Worm (Caenorhabditis elegans) whole organism, L4 larva: Measurements from ENCODE around the gene scrm-3.

Source experiments
- F26F4.8 ChIP-seq: fragments of 200-800 bp; sonication (Bioruptor generic); conservative IDR thresholded peaks from 2 replicates; pipeline ENCODE4 v1.3.6; 2022; ENCODE audit warnings: missing genetic modification characterization, missing compliant biosample characterization
- Y105C5A.15 ChIP-seq: fragments of 200-800 bp; sonication (Bioruptor generic); IDR thresholded peaks from 2 replicates; pipeline ENCODE4 v1.3.6; 2022; ENCODE audit warnings: missing genetic modification characterization, missing compliant biosample characterization
- Y5F2A.4 ChIP-seq: fragments of 200-800 bp; sonication (Bioruptor generic); optimal IDR thresholded peaks from 2 replicates; lab custom pipeline; 2018; ENCODE audit warnings: mild to moderate bottlenecking, missing genetic modification characterization, missing compliant biosample characterization
- ZK337.2 ChIP-seq: fragments of 200-800 bp; sonication (Bioruptor generic); IDR thresholded peaks from 2 replicates; pipeline ENCODE4 v1.3.6; 2022; ENCODE audit warnings: missing genetic modification reagents, missing genetic modification characterization, missing compliant biosample characterization
- ZK546.5 ChIP-seq, 2 experiments: sonication (generic microtip); optimal IDR thresholded peaks; 2 replicates each; lab custom pipeline; 2017; ENCODE audit warnings: missing biosample characterization in 2 of 2, missing genetic modification characterization in 2 of 2
- aha-1 ChIP-seq: fragments of 150-350 bp; peaks from one replicate; lab custom pipeline; 2014; ENCODE audit warnings: missing biosample characterization, missing genetic modification characterization
- attf-4 ChIP-seq: sonication (generic microtip); optimal IDR thresholded peaks from 3 replicates; lab custom pipeline; 2017; ENCODE audit warnings: missing biosample characterization, missing genetic modification characterization
- ceh-20 ChIP-seq: fragments of 200-800 bp; sonication (Bioruptor generic); IDR thresholded peaks from 2 replicates; pipeline ENCODE4 v1.3.6; 2022; ENCODE audit warnings: missing genetic modification reagents, missing genetic modification characterization, missing compliant biosample characterization
- ceh-32 ChIP-seq: sonication (generic microtip); optimal IDR thresholded peaks from 2 replicates; lab custom pipeline; 2016; ENCODE audit warnings: mild to moderate bottlenecking, missing genetic modification characterization, missing compliant biosample characterization; ENCODE audit not compliant: poor library complexity
- ceh-82 ChIP-seq: sonication (generic microtip); optimal IDR thresholded peaks from 2 replicates; lab custom pipeline; 2017; ENCODE audit warnings: missing biosample characterization, missing genetic modification characterization
- daf-19 ChIP-seq: fragments of 200-800 bp; sonication (Bioruptor generic); conservative IDR thresholded peaks from 2 replicates; pipeline ENCODE4 v1.3.6; 2022; ENCODE audit warnings: missing genetic modification characterization, missing compliant biosample characterization
- dmd-6 ChIP-seq: fragments of 200-800 bp; sonication (Bioruptor generic); IDR thresholded peaks from 2 replicates; pipeline ENCODE4 v1.3.6; 2022; ENCODE audit warnings: missing genetic modification reagents, missing genetic modification characterization, missing compliant biosample characterization
- dmd-8 ChIP-seq: fragments of 200-800 bp; sonication (Bioruptor generic); IDR thresholded peaks from 2 replicates; pipeline ENCODE4 v1.3.6; 2022; ENCODE audit warnings: missing genetic modification characterization, missing compliant biosample characterization
- fkh-10 ChIP-seq: fragments of 150-350 bp; optimal IDR thresholded peaks from 2 replicates; lab custom pipeline; 2014; ENCODE audit warnings: missing biosample characterization, missing genetic modification reagents, missing genetic modification characterization
- hlh-30 ChIP-seq: sonication (generic microtip); optimal IDR thresholded peaks from 2 replicates; lab custom pipeline; 2017; ENCODE audit warnings: antibody characterized with exemption, mild to moderate bottlenecking, missing genetic modification characterization, missing compliant biosample characterization; ENCODE audit not compliant: insufficient read depth
- hmg-1.1 ChIP-seq: fragments of 200-800 bp; sonication (Bioruptor generic); IDR thresholded peaks from 2 replicates; pipeline ENCODE4 v1.3.6; 2022; ENCODE audit warnings: missing genetic modification reagents, missing genetic modification characterization, missing compliant biosample characterization
- jun-1 ChIP-seq: fragments of 150-350 bp; optimal IDR thresholded peaks from 2 replicates; lab custom pipeline; 2014; ENCODE audit warnings: missing biosample characterization, missing genetic modification reagents, missing genetic modification characterization
- lim-7 ChIP-seq: fragments of 200-800 bp; sonication (Bioruptor generic); IDR thresholded peaks from 2 replicates; pipeline ENCODE4 v1.3.6; 2022; ENCODE audit warnings: missing genetic modification characterization, missing compliant biosample characterization
- lir-3 ChIP-seq: sonication (generic microtip); optimal IDR thresholded peaks from 2 replicates; lab custom pipeline; 2016; ENCODE audit warnings: mild to moderate bottlenecking, missing genetic modification characterization, missing compliant biosample characterization
- madf-5 ChIP-seq, 2 experiments: fragments of 200-800 bp; sonication (Bioruptor generic); IDR thresholded peaks; 2 replicates each; pipeline ENCODE4 v1.3.6; 2022; ENCODE audit warnings: missing compliant biosample characterization in 2 of 2, missing genetic modification characterization in 2 of 2
- mdt-29 ChIP-seq: fragments of 200-800 bp; sonication (Bioruptor generic); IDR thresholded peaks from 2 replicates; pipeline ENCODE4 v1.3.6; 2022; ENCODE audit warnings: missing genetic modification reagents, missing genetic modification characterization, missing compliant biosample characterization
- mep-1 ChIP-seq: fragments of 150-350 bp; sonication (generic microtip); optimal IDR thresholded peaks from 3 replicates; lab custom pipeline; 2014; ENCODE audit warnings: missing biosample characterization, missing genetic modification characterization
- mes-2 ChIP-seq: sonication (generic microtip); optimal IDR thresholded peaks from 2 replicates; lab custom pipeline; 2016; ENCODE audit warnings: missing genotype, mild to moderate bottlenecking, missing genetic modification characterization, missing compliant biosample characterization; ENCODE audit not compliant: poor library complexity, severe bottlenecking
- mxl-2 ChIP-seq: fragments of 200-800 bp; sonication (Bioruptor generic); conservative IDR thresholded peaks from 2 replicates; pipeline ENCODE4 v1.3.6; 2022; ENCODE audit warnings: missing genetic modification reagents, missing genetic modification characterization, missing compliant biosample characterization
- mxl-3 ChIP-seq: fragments of 200-800 bp; sonication (Bioruptor generic); optimal IDR thresholded peaks from 2 replicates; lab custom pipeline; 2018; ENCODE audit warnings: mild to moderate bottlenecking, missing genetic modification characterization, missing compliant biosample characterization
- nhr-10 ChIP-seq: fragments of 150-350 bp; optimal IDR thresholded peaks from 2 replicates; lab custom pipeline; 2014; ENCODE audit warnings: missing biosample characterization, missing genetic modification characterization
- nhr-237 ChIP-seq: sonication (generic microtip); optimal IDR thresholded peaks from 2 replicates; lab custom pipeline; 2017; ENCODE audit warnings: missing biosample characterization, missing genetic modification characterization
- nhr-25 ChIP-seq: sonication (generic microtip); optimal IDR thresholded peaks from 2 replicates; lab custom pipeline; 2017; ENCODE audit warnings: missing genetic modification characterization, mild to moderate bottlenecking, missing compliant biosample characterization, antibody characterized with exemption, moderate library complexity, borderline replicate concordance; ENCODE audit not compliant: insufficient read depth
- nhr-48 ChIP-seq: sonication (generic microtip); optimal IDR thresholded peaks from 2 replicates; lab custom pipeline; 2016; ENCODE audit warnings: mild to moderate bottlenecking, missing genetic modification characterization, missing compliant biosample characterization
- nhr-6 ChIP-seq: fragments of 150-350 bp; optimal IDR thresholded peaks from 2 replicates; lab custom pipeline; 2014; ENCODE audit warnings: missing biosample characterization, missing genetic modification characterization
- pha-4 ChIP-seq, 2 experiments: fragments of 150-350 bp in 1 of 2; fragments of 200-800 bp in 1 of 2; sonication (Bioruptor generic) in 1 of 2; IDR thresholded peaks in 1 of 2; optimal IDR thresholded peaks in 1 of 2; 2 replicates each; pipeline versions ENCODE4 v1.3.6 to Lab custom; 2014 to 2022; ENCODE audit warnings: missing genetic modification characterization in 2 of 2, missing genetic modification reagents in 2 of 2, missing biosample characterization in 1 of 2, missing compliant biosample characterization in 1 of 2
- php-3 ChIP-seq: fragments of 200-800 bp; sonication (Bioruptor generic); IDR thresholded peaks from 2 replicates; pipeline ENCODE4 v1.3.6; 2022; ENCODE audit warnings: missing genetic modification reagents, missing genetic modification characterization, missing compliant biosample characterization
- rbr-2 ChIP-seq: sonication (generic microtip); optimal IDR thresholded peaks from 2 replicates; lab custom pipeline; 2016; ENCODE audit warnings: missing genotype, missing genetic modification characterization, missing compliant biosample characterization
- skn-1 ChIP-seq: fragments of 150-350 bp; optimal IDR thresholded peaks from 2 replicates; lab custom pipeline; 2014; ENCODE audit warnings: missing biosample characterization, missing genetic modification characterization
- snpc-4 ChIP-seq: fragments of 150-350 bp; optimal IDR thresholded peaks from 2 replicates; lab custom pipeline; 2014; ENCODE audit warnings: missing biosample characterization, missing genetic modification characterization
- spr-1 ChIP-seq: sonication (generic microtip); optimal IDR thresholded peaks from 2 replicates; lab custom pipeline; 2016; ENCODE audit warnings: mild to moderate bottlenecking, missing genetic modification characterization, missing compliant biosample characterization
- spr-3 ChIP-seq: fragments of 200-800 bp; sonication (Bioruptor generic); optimal IDR thresholded peaks from 2 replicates; lab custom pipeline; 2018; ENCODE audit warnings: mild to moderate bottlenecking, missing genetic modification characterization, missing compliant biosample characterization
- tag-97 ChIP-seq: fragments of 200-800 bp; sonication (Bioruptor generic); IDR thresholded peaks from 2 replicates; pipeline ENCODE4 v1.3.6; 2022; ENCODE audit warnings: missing genetic modification characterization, missing compliant biosample characterization
- tra-1 ChIP-seq: fragments of 200-800 bp; sonication (Bioruptor generic); IDR thresholded peaks from 2 replicates; pipeline ENCODE4 v1.3.6; 2022; ENCODE audit warnings: missing genetic modification reagents, missing genetic modification characterization, missing compliant biosample characterization
- zip-11 ChIP-seq: fragments of 200-800 bp; sonication (Bioruptor generic); IDR thresholded peaks from 2 replicates; pipeline ENCODE4 v1.3.6; 2022; ENCODE audit warnings: missing genetic modification characterization, missing compliant biosample characterization

scrm-3 gene

DNA sequence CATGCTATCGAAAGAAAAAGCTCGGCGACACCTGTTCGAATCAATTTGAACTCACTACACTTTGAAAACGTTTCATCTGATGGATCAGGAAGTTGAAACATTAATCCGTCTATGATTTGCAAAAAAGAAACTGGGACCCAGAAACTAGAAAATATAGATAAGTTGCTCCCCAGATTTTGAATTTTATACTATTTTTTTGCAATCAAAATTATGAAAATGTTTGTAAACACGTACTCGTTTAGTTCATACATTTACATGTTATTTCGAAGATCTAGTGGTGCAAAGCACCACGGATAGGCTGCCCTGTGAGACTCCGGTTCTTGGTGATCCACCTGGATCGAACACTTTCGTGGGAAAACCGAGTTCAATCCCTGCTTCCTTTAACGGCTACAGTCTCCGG, 15.1 kb downstream of the scrm-3 start, which contains the start of gene C17B7.10:
Gene C17B7.10 (minus strand): TSS at position 101 of the 400 bp plus-strand sequence.
- TF ChIP-seq nhr-237 (tag; lab: Kevin White, UChicago) (no peak), ZK337.2 (GFP tag; lab: Robert Waterston, UW) (no peak), nhr-6 (tag; lab: Kevin White, UChicago) (no peak), madf-5 (GFP tag; IDR thresholded peaks at IDR 0.05; lab: Robert Waterston, UW) (no peak), rbr-2 (tag; lab: Kevin White, UChicago) (no peak), aha-1 (tag; lab: Kevin White, UChicago) (no peak), nhr-10 (tag; lab: Kevin White, UChicago) (no peak), dmd-8 (GFP tag; lab: Robert Waterston, UW) (no peak), spr-1 (tag; lab: Kevin White, UChicago) (no peak), nhr-25 (tag; lab: Kevin White, UChicago) (no peak), mes-2 (tag; lab: Kevin White, UChicago) (no peak)

DNA sequence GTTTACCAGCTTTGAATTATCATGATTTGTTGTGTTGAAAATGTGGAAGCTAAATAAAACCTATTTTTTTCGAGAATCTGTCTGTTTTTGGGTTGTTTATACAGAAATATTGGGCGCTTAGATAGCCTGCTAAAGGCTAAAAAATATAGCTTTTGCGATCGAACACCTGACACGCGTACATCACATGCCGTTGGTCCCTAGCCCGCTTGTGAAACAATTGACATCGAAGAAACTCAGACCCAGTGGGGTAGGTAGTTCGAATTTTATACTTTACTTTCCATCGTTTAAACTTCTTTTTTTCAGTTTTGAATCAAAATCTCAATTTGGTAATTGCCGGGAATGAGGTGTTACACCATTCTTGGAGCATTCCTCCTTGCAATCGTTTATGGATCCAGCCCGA, 18.0 kb downstream of the scrm-3 start, which contains the start of gene C17B7.4:
Gene C17B7.4 (plus strand): TSS at position 301 of the 400 bp plus-strand sequence.
- TF ChIP-seq attf-4 (tag; lab: Kevin White, UChicago) (no peak), spr-3 (no peak), ZK337.2 (GFP tag; lab: Robert Waterston, UW) (no peak), ceh-20 (GFP tag; lab: Robert Waterston, UW) (no peak), mxl-2 (GFP tag; lab: Robert Waterston, UW) (no peak), skn-1 (tag; lab: Kevin White, UChicago) (no peak), ceh-32 (tag; lab: Kevin White, UChicago) (no peak), nhr-48 (tag; lab: Kevin White, UChicago) (no peak), F26F4.8 (GFP tag; lab: Robert Waterston, UW) (no peak), tra-1 (no peak), ZK546.5 (tag; optimal IDR thresholded peaks at IDR 0.05; lab: Kevin White, UChicago) (no peak), hlh-30 (tag; lab: Kevin White, UChicago) (no peak), mdt-29 (GFP tag; lab: Robert Waterston, UW) (no peak), zip-11 (GFP tag; lab: Robert Waterston, UW) (no peak), mep-1 (tag; lab: Kevin White, UChicago) (no peak), mxl-3 (GFP tag; lab: Kevin White, UChicago) (no peak), pha-4 (GFP tag; IDR thresholded peaks at IDR 0.05; lab: Robert Waterston, UW) (no peak), pha-4 (tag; optimal IDR thresholded peaks at IDR 0.05; lab: Kevin White, UChicago) (no peak), php-3 (GFP tag; lab: Robert Waterston, UW) (no peak), madf-5 (GFP tag; IDR thresholded peaks at IDR 0.05; lab: Robert Waterston, UW) (no peak)

DNA sequence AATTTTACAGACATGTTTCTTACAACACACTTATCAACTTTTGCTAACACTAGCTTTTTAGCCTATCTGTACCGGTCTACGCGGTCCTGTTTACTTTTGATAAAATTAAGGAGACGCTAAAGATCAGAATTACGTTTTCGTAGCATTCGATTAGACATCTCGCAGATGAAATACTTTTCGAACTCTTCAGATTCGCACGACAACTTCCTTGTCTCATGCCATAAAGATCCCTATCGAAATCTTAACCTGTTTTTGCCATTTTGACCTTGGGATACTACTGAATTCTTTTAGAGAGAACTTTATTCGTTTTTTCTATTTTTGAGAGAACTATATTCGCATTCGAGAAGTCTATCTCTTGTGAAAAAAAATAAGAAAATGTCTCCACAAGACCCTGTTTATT, 23.7 kb downstream of the scrm-3 start, which contains the start of gene C17B7.5:
Gene C17B7.5 (plus strand): TSS at position 301 of the 400 bp plus-strand sequence.
- no peak for TF ChIP-seq Y105C5A.15 (GFP tag; lab: Robert Waterston, UW)
- TF ChIP-seq mxl-3 (GFP tag; lab: Kevin White, UChicago), result no peak
- no peak for TF ChIP-seq tag-97
- no peak for TF ChIP-seq attf-4 (tag; lab: Kevin White, UChicago)
- no peak for TF ChIP-seq fkh-10
- no peak for TF ChIP-seq daf-19
- TF ChIP-seq snpc-4 (tag; lab: Kevin White, UChicago), result no peak
- no peak for TF ChIP-seq lir-3 (tag; lab: Kevin White, UChicago)
- no peak for TF ChIP-seq Y5F2A.4 (GFP tag; lab: Kevin White, UChicago)
- no peak for TF ChIP-seq dmd-6
- TF ChIP-seq hmg-1.1 (GFP tag; lab: Robert Waterston, UW), result no peak
- no peak for TF ChIP-seq ceh-82
- TF ChIP-seq jun-1, result no peak
- no peak for TF ChIP-seq hlh-30 (tag; lab: Kevin White, UChicago)
- TF ChIP-seq nhr-237 (tag; lab: Kevin White, UChicago), result no peak
- no peak for TF ChIP-seq tra-1
- no peak for TF ChIP-seq lim-7
- no peak for TF ChIP-seq zip-11 (GFP tag; lab: Robert Waterston, UW)
